Fruit fly (Drosophila melanogaster): ENCODE data around the gene CG33099.

DNA sequence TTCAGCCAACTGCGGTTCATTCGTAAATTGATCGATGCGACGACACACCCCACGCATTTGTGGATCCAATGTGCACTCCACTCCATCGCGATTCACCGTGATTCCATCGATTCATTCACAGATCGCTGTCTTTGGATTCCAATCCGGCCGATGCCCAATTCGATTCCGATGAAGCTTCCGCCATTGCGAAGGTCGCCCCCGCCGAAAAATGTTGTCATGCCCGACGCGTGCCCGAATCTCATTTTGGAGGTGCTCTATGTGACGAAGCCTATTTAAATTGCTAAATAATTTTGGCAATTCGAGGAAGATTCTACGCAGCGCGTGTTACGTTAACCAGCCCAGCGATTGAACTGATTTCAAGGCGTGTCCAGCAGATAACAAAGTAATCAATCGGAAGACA, 10.3 kb upstream of the CG33099 start:
- TF ChIP-seq az2 (GFP tag; optimal IDR thresholded peaks at IDR 0.05) (no peak), knrl (GFP tag; IDR thresholded peaks at IDR 0.05; ENCODE audit: partially characterized antibody) (no peak), yki (optimal IDR thresholded peaks at IDR 0.05) (no peak), Dfd (GFP tag; optimal IDR thresholded peaks at IDR 0.05) (no peak), CG17829 (tag; optimal IDR thresholded peaks at IDR 0.05) (no peak), caup (GFP tag; optimal IDR thresholded peaks at IDR 0.05; ENCODE audit: severe bottlenecking) (no peak), H2.0 (GFP tag; IDR thresholded peaks at IDR 0.05) (no peak), Dek (tag; optimal IDR thresholded peaks at IDR 0.05) (no peak), tin (GFP tag; optimal IDR thresholded peaks at IDR 0.05) (no peak), HLH54F (GFP tag; optimal IDR thresholded peaks at IDR 0.05) (no peak), chinmo (GFP tag; IDR thresholded peaks at IDR 0.05; ENCODE audit: partially characterized antibody) (0 out of 4 replicates have a peak, but pooled peaks have one; percentile 85)

Data from whole organism, embryonic.